Worm (Caenorhabditis elegans): ENCODE results near the gene ZK1307.8.

ce11 chrII:9671308-9671707 is 46.9 kb downstream of the ZK1307.8 start, which contains the start of gene ZK1320.7:
- TF ChIP-seq nhr-76 (tag; optimal IDR thresholded peaks at IDR 0.05) (no peak), skn-1 (tag; optimal IDR thresholded peaks at IDR 0.05) (no peak)

Measured in whole organism, L4 larva.